Fruit fly (Drosophila melanogaster) whole organism, embryonic: ENCODE data around the gene Ugt37A3.

Experiments
- ATbp ChIP-seq: fragments of 200-800 bp; sonication (Bioruptor generic); optimal IDR thresholded peaks from 2 replicates; lab custom pipeline; 2017; ENCODE audit warnings: missing biosample characterization, mild to moderate bottlenecking, missing genetic modification characterization, missing genetic modification reagents
- Atf3 ChIP-seq: fragments of 200-800 bp; sonication (Bioruptor generic); optimal IDR thresholded peaks from 3 replicates; lab custom pipeline; 2016; ENCODE audit warnings: missing biosample characterization, missing genetic modification characterization
- Atf6 ChIP-seq: fragments of 200-800 bp; sonication (Bioruptor generic); IDR thresholded peaks from 2 replicates; pipeline ENCODE4 v1.3.6; 2022; ENCODE audit warnings: missing biosample characterization, missing genetic modification characterization
- CG10147 ChIP-seq: fragments of 200-800 bp; sonication (Bioruptor generic); optimal IDR thresholded peaks from 2 replicates; lab custom pipeline; 2019; ENCODE audit warnings: missing biosample characterization, mild to moderate bottlenecking, missing genetic modification characterization, moderate library complexity
- CG10543 ChIP-seq: fragments of 200-800 bp; sonication (Bioruptor generic); optimal IDR thresholded peaks from 3 replicates; lab custom pipeline; 2017; ENCODE audit warnings: missing biosample characterization, mild to moderate bottlenecking, missing genetic modification characterization, moderate library complexity
- CG11696 ChIP-seq: fragments of 200-800 bp; sonication (Bioruptor generic); IDR thresholded peaks from 2 replicates; pipeline ENCODE4 v1.3.6; 2022; ENCODE audit warnings: missing biosample characterization, missing genetic modification characterization
- CG12219 ChIP-seq: fragments of 200-800 bp; sonication (Bioruptor generic); optimal IDR thresholded peaks from 3 replicates; lab custom pipeline; 2018; ENCODE audit warnings: missing biosample characterization, mild to moderate bottlenecking, missing genetic modification characterization
- CG12299 ChIP-seq: fragments of 200-800 bp; sonication (Bioruptor generic); optimal IDR thresholded peaks from 2 replicates; lab custom pipeline; 2018; ENCODE audit warnings: missing biosample characterization, mild to moderate bottlenecking, missing genetic modification characterization
- CG12769 ChIP-seq: fragments of 200-800 bp; sonication (Bioruptor generic); optimal IDR thresholded peaks from 2 replicates; lab custom pipeline; 2019; ENCODE audit warnings: missing biosample characterization, mild to moderate bottlenecking, missing genetic modification characterization, moderate library complexity
- CG13296 ChIP-seq: fragments of 200-800 bp; sonication (Bioruptor generic); optimal IDR thresholded peaks from 3 replicates; lab custom pipeline; 2018; ENCODE audit warnings: missing biosample characterization, mild to moderate bottlenecking, missing genetic modification characterization
- CG14014 ChIP-seq: fragments of 200-800 bp; sonication (Bioruptor generic); IDR thresholded peaks from 2 replicates; pipeline ENCODE4 v1.3.6; 2022; ENCODE audit warnings: missing biosample characterization, missing genetic modification characterization
- CG17802 ChIP-seq: fragments of 200-800 bp; sonication (Bioruptor generic); optimal IDR thresholded peaks from 2 replicates; lab custom pipeline; 2018; ENCODE audit warnings: missing biosample characterization, mild to moderate bottlenecking, missing genetic modification characterization, moderate library complexity
- CG18619 ChIP-seq: fragments of 200-800 bp; sonication (Bioruptor generic); optimal IDR thresholded peaks from 3 replicates; lab custom pipeline; 2017; ENCODE audit warnings: missing biosample characterization, mild to moderate bottlenecking, missing genetic modification characterization
- CG32532 ChIP-seq: fragments of 200-800 bp; sonication (Bioruptor generic); IDR thresholded peaks from 2 replicates; pipeline ENCODE4 v1.3.6; 2022; ENCODE audit warnings: missing biosample characterization, missing genetic modification characterization
- CG32767 ChIP-seq: fragments of 200-800 bp; sonication (Bioruptor generic); IDR thresholded peaks from 2 replicates; pipeline ENCODE4 v1.3.6; 2022; ENCODE audit warnings: missing biosample characterization, missing genetic modification characterization
- CG33213 ChIP-seq: fragments of 200-800 bp; sonication (Bioruptor generic); optimal IDR thresholded peaks from 3 replicates; lab custom pipeline; 2016; ENCODE audit warnings: missing biosample characterization, missing genetic modification characterization
- CG34224 ChIP-seq: fragments of 200-800 bp; sonication (Bioruptor generic); IDR thresholded peaks from 3 replicates; pipeline ENCODE4 v1.3.6; 2022; ENCODE audit warnings: missing biosample characterization, missing genetic modification characterization; ENCODE audit not compliant: partially characterized antibody
- CG3726 ChIP-seq: fragments of 200-800 bp; sonication (Bioruptor generic); IDR thresholded peaks from 3 replicates; pipeline ENCODE4, ENCODE4 v1.3.6; 2022; ENCODE audit warnings: missing biosample characterization, missing genetic modification characterization
- CG42726 ChIP-seq: fragments of 200-800 bp; sonication (Bioruptor generic); IDR thresholded peaks from 2 replicates; pipeline ENCODE4 v1.3.6; 2022; ENCODE audit warnings: missing biosample characterization, missing genetic modification characterization; ENCODE audit not compliant: partially characterized antibody
- CG6813 ChIP-seq: fragments of 200-800 bp; sonication (Bioruptor generic); optimal IDR thresholded peaks from 2 replicates; lab custom pipeline; 2017; ENCODE audit warnings: missing biosample characterization, missing genetic modification characterization, mild to moderate bottlenecking, moderate library complexity, missing genetic modification reagents
- CG7357 ChIP-seq: fragments of 200-800 bp; sonication (Bioruptor generic); IDR thresholded peaks from 3 replicates; pipeline ENCODE4 v1.3.6; 2022; ENCODE audit warnings: missing biosample characterization, missing genetic modification characterization
- CG9797 ChIP-seq: fragments of 200-800 bp; sonication (Bioruptor generic); optimal IDR thresholded peaks from 3 replicates; lab custom pipeline; 2018; ENCODE audit warnings: missing biosample characterization, mild to moderate bottlenecking, missing genetic modification characterization
- CoRest ChIP-seq: fragments of 200-800 bp; sonication (Bioruptor generic); optimal IDR thresholded peaks from 3 replicates; lab custom pipeline; 2018; ENCODE audit warnings: missing biosample characterization, mild to moderate bottlenecking, missing genetic modification characterization, moderate library complexity
- D19A ChIP-seq: fragments of 200-800 bp; optimal IDR thresholded peaks from 3 replicates; lab custom pipeline; 2019; ENCODE audit warnings: missing biosample characterization, mild to moderate bottlenecking, missing genetic modification characterization, moderate library complexity
- Dek ChIP-seq: fragments of 200-800 bp; sonication (Bioruptor generic); optimal IDR thresholded peaks from 3 replicates; lab custom pipeline; 2019; ENCODE audit warnings: missing biosample characterization, mild to moderate bottlenecking, missing genetic modification characterization, moderate library complexity
- Hsf ChIP-seq: fragments of 200-800 bp; sonication (Bioruptor generic); optimal IDR thresholded peaks from 3 replicates; lab custom pipeline; 2016; ENCODE audit warnings: missing biosample characterization, missing genetic modification characterization
- Meics ChIP-seq: fragments of 200-800 bp; sonication (Bioruptor generic); optimal IDR thresholded peaks from 2 replicates; lab custom pipeline; 2017; ENCODE audit warnings: missing biosample characterization, mild to moderate bottlenecking, missing genetic modification characterization
- Nf-YB ChIP-seq: fragments of 200-800 bp; sonication (Bioruptor generic); optimal IDR thresholded peaks from 3 replicates; lab custom pipeline; 2019; ENCODE audit warnings: missing biosample characterization, mild to moderate bottlenecking, missing genetic modification characterization, moderate library complexity
- Opbp ChIP-seq: fragments of 200-800 bp; sonication (Bioruptor generic); IDR thresholded peaks from 3 replicates; pipeline ENCODE4 v1.3.6; 2022; ENCODE audit warnings: missing biosample characterization, missing genetic modification characterization; ENCODE audit not compliant: partially characterized antibody
- Pdp1 ChIP-seq, 2 experiments: fragments of 200-800 bp; sonication (Bioruptor generic); optimal IDR thresholded peaks; 3 replicates each; lab custom pipeline; 2016; ENCODE audit warnings: missing biosample characterization in 2 of 2, missing genetic modification characterization in 2 of 2, mild to moderate bottlenecking in 1 of 2, moderate library complexity in 1 of 2
- Poxn ChIP-seq: fragments of 200-800 bp; sonication (Bioruptor generic); IDR thresholded peaks from 2 replicates; pipeline ENCODE4 v1.3.6; 2022; ENCODE audit warnings: missing biosample characterization, missing genetic modification characterization
- Sox100B ChIP-seq: fragments of 200-800 bp; sonication (Bioruptor generic); optimal IDR thresholded peaks from 3 replicates; lab custom pipeline; 2018; ENCODE audit warnings: missing biosample characterization, mild to moderate bottlenecking, missing genetic modification characterization
- bbx ChIP-seq: fragments of 200-800 bp; sonication (Bioruptor generic); IDR thresholded peaks from 2 replicates; pipeline ENCODE4 v1.3.6; 2022; ENCODE audit warnings: missing biosample characterization, missing genetic modification characterization; ENCODE audit not compliant: partially characterized antibody
- crp ChIP-seq, 2 experiments: fragments of 200-800 bp; sonication (Bioruptor generic); optimal IDR thresholded peaks; 2 replicates in 1 of 2; 3 replicates in 1 of 2; lab custom pipeline; 2017; ENCODE audit warnings: missing biosample characterization in 2 of 2, missing genetic modification characterization in 2 of 2, mild to moderate bottlenecking in 1 of 2, moderate library complexity in 1 of 2
- ewg ChIP-seq: fragments of 200-800 bp; sonication (Bioruptor generic); optimal IDR thresholded peaks from 3 replicates; lab custom pipeline; 2017; ENCODE audit warnings: mild to moderate bottlenecking, missing biosample characterization, missing genetic modification reagents, missing genetic modification characterization
- gce ChIP-seq: fragments of 200-800 bp; sonication (Bioruptor generic); IDR thresholded peaks from 3 replicates; pipeline ENCODE4 v1.3.6; 2022; ENCODE audit warnings: missing biosample characterization, missing genetic modification characterization
- hb ChIP-seq: fragments of 200-800 bp; sonication (Bioruptor generic); IDR thresholded peaks from 3 replicates; pipeline ENCODE4 v1.3.6; 2022; ENCODE audit warnings: missing biosample characterization, missing genetic modification characterization; ENCODE audit not compliant: partially characterized antibody
- hkb ChIP-seq, 2 experiments: fragments of 200-800 bp in 1 of 2; fragments of >200 bp in 1 of 2; sonication (Bioruptor generic) in 1 of 2; IDR thresholded peaks in 1 of 2; optimal IDR thresholded peaks in 1 of 2; 2 replicates each; pipeline versions ENCODE4 v1.3.6 to Lab custom; 2017 to 2022; ENCODE audit warnings: missing biosample characterization in 1 of 2, missing genetic modification characterization in 1 of 2
- kni ChIP-seq: fragments of 200-800 bp; sonication (Bioruptor generic); optimal IDR thresholded peaks from 3 replicates; lab custom pipeline; 2017; ENCODE audit warnings: mild to moderate bottlenecking, missing biosample characterization, missing genetic modification reagents, missing genetic modification characterization
- pan ChIP-seq, 4 experiments: fragments of >200 bp in 3 of 4; fragments of 200-800 bp in 1 of 4; sonication (Bioruptor generic) in 1 of 4; optimal IDR thresholded peaks in 3 of 4; IDR thresholded peaks in 1 of 4; 2 replicates each; pipeline versions ENCODE4 v1.3.6 to Lab custom; 2017 to 2022; ENCODE audit warnings: missing biosample characterization in 2 of 4, missing genetic modification characterization in 2 of 4, mixed read lengths in 1 of 4
- psq ChIP-seq: fragments of 200-800 bp; sonication (Bioruptor generic); optimal IDR thresholded peaks from 2 replicates; lab custom pipeline; 2017; ENCODE audit warnings: missing biosample characterization, missing genetic modification characterization
- pum ChIP-seq: fragments of 200-800 bp; sonication (Bioruptor generic); optimal IDR thresholded peaks from 2 replicates; lab custom pipeline; 2016; ENCODE audit warnings: missing biosample characterization, missing genetic modification characterization
- tgo ChIP-seq: fragments of 200-800 bp; sonication (Bioruptor generic); IDR thresholded peaks from 3 replicates; pipeline ENCODE4 v1.3.6; 2022; ENCODE audit warnings: missing biosample characterization, missing genetic modification characterization
- tna ChIP-seq: fragments of 200-800 bp; sonication (Bioruptor generic); IDR thresholded peaks from 2 replicates; pipeline ENCODE4 v1.3.6; 2022; ENCODE audit warnings: missing biosample characterization, missing genetic modification characterization; ENCODE audit not compliant: partially characterized antibody
- trem ChIP-seq: fragments of 200-800 bp; optimal IDR thresholded peaks from 3 replicates; lab custom pipeline; 2019; ENCODE audit warnings: missing biosample characterization, mild to moderate bottlenecking, missing genetic modification characterization, moderate library complexity
- zen ChIP-seq: fragments of 200-800 bp; sonication (Bioruptor generic); optimal IDR thresholded peaks from 3 replicates; lab custom pipeline; 2018; ENCODE audit warnings: missing biosample characterization, mild to moderate bottlenecking, missing genetic modification characterization, moderate library complexity

The Ugt37A3 gene

DNA sequence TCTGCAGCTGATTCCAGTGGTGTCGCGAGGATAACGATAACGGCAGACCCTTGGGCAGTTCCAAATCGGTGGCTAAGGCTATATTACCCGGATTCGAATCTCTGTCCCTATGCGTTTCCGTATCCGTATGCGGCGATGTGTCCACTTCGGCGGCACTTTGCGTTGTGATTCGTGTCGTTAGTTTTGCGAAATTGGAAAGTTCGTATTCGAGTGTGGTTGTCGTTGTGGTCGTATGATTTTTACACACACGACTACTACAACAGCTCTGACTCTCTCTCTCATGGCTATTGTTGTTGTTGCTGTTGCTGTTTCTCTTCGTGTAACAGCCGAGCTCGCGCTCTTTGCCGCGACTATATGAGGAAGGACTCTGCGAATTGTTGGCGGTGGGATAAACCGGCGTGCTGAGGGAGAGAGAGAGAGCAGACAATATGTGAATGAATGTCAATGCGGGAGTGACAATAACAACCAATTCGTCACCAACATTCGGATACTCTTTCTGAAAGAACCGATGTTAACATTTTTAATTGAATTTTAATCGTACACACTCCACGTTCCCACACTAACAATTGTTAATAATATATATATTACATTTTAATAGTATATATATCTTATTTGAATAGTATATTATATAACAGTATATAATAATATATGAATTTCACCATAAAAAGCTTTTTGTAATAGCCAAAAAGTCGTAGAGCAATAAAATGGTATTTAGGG, 23.7 kb downstream of the Ugt37A3 start (continued):
- no peak for TF ChIP-seq Poxn
- peak; percentile 52 for TF ChIP-seq Sox100B (GFP tag; lab: Kevin White, UChicago)
- TF ChIP-seq CG6813 (GFP tag; lab: Kevin White, UChicago) = peak; percentile 51
- no peak for TF ChIP-seq ewg (GFP tag; lab: Kevin White, UChicago)
- TF ChIP-seq Opbp = no peak
- TF ChIP-seq CG14014 (GFP tag; lab: Robert Waterston, UW) = no peak
- TF ChIP-seq zen (tag; lab: Kevin White, UChicago) = no peak
- TF ChIP-seq bbx (GFP tag; lab: Robert Waterston, UW) = no peak; the same call in 1 of the 2 replicates
- TF ChIP-seq CG7357 (GFP tag; lab: Robert Waterston, UW) = no peak
- peak; percentile 74 for TF ChIP-seq CG10543 (GFP tag; lab: Kevin White, UChicago)
- no peak for TF ChIP-seq Hsf
- no peak for TF ChIP-seq gce (GFP tag; lab: Robert Waterston, UW)
- no peak for TF ChIP-seq pan (optimal IDR thresholded peaks at IDR 0.05; lab: Kevin White, UChicago)
- TF ChIP-seq pan (GFP tag; optimal IDR thresholded peaks at IDR 0.05 in 1 of 2, IDR thresholded peaks at IDR 0.05 in 1 of 2) = no peak
- TF ChIP-seq trem (tag; lab: Kevin White, UChicago) = peak; percentile 17
- TF ChIP-seq Pdp1 (GFP tag; optimal IDR thresholded peaks at IDR 0.05; lab: Kevin White, UChicago) = peak in 1 of 2 experiments; percentile 18
- TF ChIP-seq hkb (optimal IDR thresholded peaks at IDR 0.05; lab: Kevin White, UChicago) = no peak
- TF ChIP-seq hkb (GFP tag; IDR thresholded peaks at IDR 0.05; lab: Robert Waterston, UW) = 0 out of 2 replicates have a peak, but pooled peaks have one; percentile 15
- TF ChIP-seq CG13296 = peak; percentile 46
- TF ChIP-seq CG11696 (GFP tag; lab: Robert Waterston, UW) = no peak
- no peak for TF ChIP-seq CG12219
- peak; percentile 40 for TF ChIP-seq Meics (GFP tag; lab: Kevin White, UChicago)
- peak; percentile 57 for TF ChIP-seq CG12769 (tag; lab: Kevin White, UChicago)
- TF ChIP-seq D19A = peak; percentile 98
- TF ChIP-seq psq (GFP tag; lab: Kevin White, UChicago) = no peak
- 0 out of 2 replicates have a peak, but pooled peaks have one; percentile 29 for TF ChIP-seq CG42726 (GFP tag; lab: Robert Waterston, UW)
- no peak for TF ChIP-seq CG33213 (GFP tag; lab: Kevin White, UChicago)
- TF ChIP-seq Atf3 (GFP tag; lab: Kevin White, UChicago) = no peak
- TF ChIP-seq kni (GFP tag; lab: Kevin White, UChicago) = no peak
- peak; percentile 23 for TF ChIP-seq CoRest (tag; lab: Kevin White, UChicago)
- no peak for TF ChIP-seq crp (GFP tag; optimal IDR thresholded peaks at IDR 0.05; lab: Kevin White, UChicago)
- TF ChIP-seq CG10147 (GFP tag; lab: Kevin White, UChicago) = peak; percentile 51
- no peak for TF ChIP-seq CG32767
- peak; percentile 53 for TF ChIP-seq CG32532 (GFP tag; lab: Robert Waterston, UW)
- no peak for TF ChIP-seq pum (GFP tag; lab: Kevin White, UChicago)
- no peak for TF ChIP-seq CG17802 (tag; lab: Kevin White, UChicago)
- no peak for TF ChIP-seq tgo (GFP tag; lab: Robert Waterston, UW)
- no peak for TF ChIP-seq CG3726 (GFP tag; lab: Robert Waterston, UW)
- no peak for TF ChIP-seq Nf-YB (GFP tag; lab: Kevin White, UChicago)
- TF ChIP-seq CG18619 (GFP tag; lab: Kevin White, UChicago) = peak; percentile 5
- TF ChIP-seq Atf6 (GFP tag; lab: Robert Waterston, UW) = no peak; the same call in 1 of the 2 replicates
- peak; percentile 37 for TF ChIP-seq Dek (tag; lab: Kevin White, UChicago)
- TF ChIP-seq hb (GFP tag; lab: Robert Waterston, UW) = no peak
- TF ChIP-seq CG34224 = peak; percentile 24; the same call in 2 of the 3 replicates
- TF ChIP-seq CG12299 (tag; lab: Kevin White, UChicago) = peak; percentile 5
- peak; percentile 9 for TF ChIP-seq ATbp (GFP tag; lab: Kevin White, UChicago)
- no peak for TF ChIP-seq CG9797 (GFP tag; lab: Kevin White, UChicago)
- peak; percentile 49; the same call in 1 of the 2 replicates for TF ChIP-seq tna (GFP tag; lab: Robert Waterston, UW)
